Worm (Caenorhabditis elegans): ENCODE measurements around the gene F07F6.4.

DNA sequence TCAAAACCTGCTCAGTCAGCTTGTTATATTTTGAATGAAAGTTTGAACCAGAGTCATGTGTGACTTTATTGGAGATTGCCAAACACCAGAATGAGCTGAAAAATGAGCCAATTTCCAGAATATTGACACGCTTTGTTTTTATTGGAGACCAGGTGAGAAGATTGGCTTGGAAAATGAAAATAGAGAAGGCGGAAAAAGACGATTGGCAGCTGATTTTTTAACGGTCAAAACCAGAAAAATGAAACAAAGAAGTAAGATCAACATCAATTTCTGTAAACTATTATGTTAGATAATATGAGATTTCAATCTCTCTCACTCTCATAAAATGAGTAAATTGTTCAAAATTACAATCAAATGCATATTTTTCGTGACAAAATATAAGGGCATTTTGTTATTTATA, 3.7 kb upstream of the F07F6.4 start, which contains the start of gene srx-114:
- TF ChIP-seq tlf-1 (GFP tag; optimal IDR thresholded peaks at IDR 0.05) (no peak), lag-1 (GFP tag; IDR thresholded peaks at IDR 0.05) (no peak), ama-1 (optimal IDR thresholded peaks at IDR 0.05) (no peak), ama-1 (GFP tag; optimal IDR thresholded peaks at IDR 0.05) (no peak), let-607 (tag; optimal IDR thresholded peaks at IDR 0.05) (no peak), ztf-3 (GFP tag; optimal IDR thresholded peaks at IDR 0.05) (no peak), snpc-3.4 (tag; optimal IDR thresholded peaks at IDR 0.05) (no peak), fkh-3 (tag; optimal IDR thresholded peaks at IDR 0.05) (no peak), zim-3 (tag; optimal IDR thresholded peaks at IDR 0.05) (no peak), Y67H2A.10 (GFP tag; conservative IDR thresholded peaks at IDR 0.05) (no peak), sdz-38 (tag; optimal IDR thresholded peaks at IDR 0.05) (no peak), him-1 (tag; optimal IDR thresholded peaks at IDR 0.05) (no peak), ceh-40 (GFP tag; IDR thresholded peaks at IDR 0.05) (no peak), ceh-58 (GFP tag; IDR thresholded peaks at IDR 0.05) (no peak)
